Worm (Caenorhabditis elegans): ENCODE data around the gene K05G3.1.

The K05G3.1 gene

ce11 chrX:16527815-16528214, 26.7 kb downstream of the K05G3.1 start:
- TF ChIP-seq hmg-4 (GFP tag; optimal IDR thresholded peaks at IDR 0.05) (no peak), hmbx-1 (tag; optimal IDR thresholded peaks at IDR 0.05) (no peak), tbx-11 (GFP tag; IDR thresholded peaks at IDR 0.05) (no peak), tbx-37 (GFP tag; conservative IDR thresholded peaks at IDR 0.05) (no peak), ceh-13 (GFP tag; optimal IDR thresholded peaks at IDR 0.05) (no peak)

- no peak for TF ChIP-seq ets-7 (tag; optimal IDR thresholded peaks at IDR 0.05)
- TF ChIP-seq hmg-4 (GFP tag; optimal IDR thresholded peaks at IDR 0.05): no peak
Observed at ce11 chrX:16529937-16530336, 28.8 kb downstream of the K05G3.1 start.

ce11 chrX:16530455-16530854, 29.3 kb downstream of the K05G3.1 start:
- TF ChIP-seq ama-1 (optimal IDR thresholded peaks at IDR 0.05): no peak
- TF ChIP-seq tra-4 (tag; optimal IDR thresholded peaks at IDR 0.05): no peak
- no peak for TF ChIP-seq ceh-13 (GFP tag; optimal IDR thresholded peaks at IDR 0.05)
- TF ChIP-seq tbx-37 (GFP tag; conservative IDR thresholded peaks at IDR 0.05): no peak
- TF ChIP-seq aly-1 (tag; optimal IDR thresholded peaks at IDR 0.05): no peak
- TF ChIP-seq scrt-1 (GFP tag; IDR thresholded peaks at IDR 0.05): no peak
- TF ChIP-seq ceh-36 (tag; optimal IDR thresholded peaks at IDR 0.05): no peak

- TF ChIP-seq B0310.2 (tag; optimal IDR thresholded peaks at IDR 0.05) (no peak), hmbx-1 (tag; optimal IDR thresholded peaks at IDR 0.05) (no peak), F13C5.2 (tag; optimal IDR thresholded peaks at IDR 0.05) (no peak), scrt-1 (GFP tag; IDR thresholded peaks at IDR 0.05) (no peak), aly-1 (tag; optimal IDR thresholded peaks at IDR 0.05) (no peak), ceh-13 (GFP tag; optimal IDR thresholded peaks at IDR 0.05) (no peak), hnd-1 (tag; optimal IDR thresholded peaks at IDR 0.05) (no peak), flt-1 (GFP tag; IDR thresholded peaks at IDR 0.05) (no peak), tra-4 (tag; optimal IDR thresholded peaks at IDR 0.05) (no peak), tbx-37 (GFP tag; conservative IDR thresholded peaks at IDR 0.05) (no peak), hmg-4 (GFP tag; optimal IDR thresholded peaks at IDR 0.05) (no peak), pes-1 (GFP tag; IDR thresholded peaks at IDR 0.05) (no peak), ama-1 (optimal IDR thresholded peaks at IDR 0.05) (no peak), tbx-11 (GFP tag; IDR thresholded peaks at IDR 0.05) (no peak), sea-1 (GFP tag; conservative IDR thresholded peaks at IDR 0.05) (no peak), ets-7 (tag; optimal IDR thresholded peaks at IDR 0.05) (no peak), ceh-36 (tag; optimal IDR thresholded peaks at IDR 0.05) (no peak)
Observed at ce11 chrX:16532513-16532912, 31.4 kb downstream of the K05G3.1 start.

- TF ChIP-seq F13C5.2 (tag; optimal IDR thresholded peaks at IDR 0.05) (no peak), scrt-1 (GFP tag; IDR thresholded peaks at IDR 0.05) (no peak), tbx-11 (GFP tag; IDR thresholded peaks at IDR 0.05) (no peak)
Observed at ce11 chrX:16533860-16534259, 32.7 kb downstream of the K05G3.1 start.

ce11 chrX:16534564-16534963, 33.4 kb downstream of the K05G3.1 start:
- no peak for TF ChIP-seq tbx-37 (GFP tag; conservative IDR thresholded peaks at IDR 0.05)
- TF ChIP-seq sea-1 (GFP tag; conservative IDR thresholded peaks at IDR 0.05): no peak
- TF ChIP-seq ceh-13 (GFP tag; optimal IDR thresholded peaks at IDR 0.05): no peak

ce11 chrX:16535192-16535591, 34.1 kb downstream of the K05G3.1 start:
- no peak for TF ChIP-seq flt-1 (GFP tag; IDR thresholded peaks at IDR 0.05)
- TF ChIP-seq tbx-11 (GFP tag; IDR thresholded peaks at IDR 0.05): no peak

ce11 chrX:16536230-16536940, 35.3 kb downstream of the K05G3.1 start, which contains the start of gene pat-9:
TSS of gene pat-9 (plus strand) at chrX:16536890.
- TF ChIP-seq scrt-1 (GFP tag; IDR thresholded peaks at IDR 0.05) (no peak), tra-4 (tag; optimal IDR thresholded peaks at IDR 0.05) (no peak), flt-1 (GFP tag; IDR thresholded peaks at IDR 0.05) (no peak), hnd-1 (tag; optimal IDR thresholded peaks at IDR 0.05) (no peak), tbx-37 (GFP tag; conservative IDR thresholded peaks at IDR 0.05) (no peak), pes-1 (GFP tag; IDR thresholded peaks at IDR 0.05) (no peak), sea-1 (GFP tag; conservative IDR thresholded peaks at IDR 0.05) (no peak), F13C5.2 (tag; optimal IDR thresholded peaks at IDR 0.05) (no peak), tbx-11 (GFP tag; IDR thresholded peaks at IDR 0.05) (no peak), hmbx-1 (tag; optimal IDR thresholded peaks at IDR 0.05) (no peak), ceh-36 (tag; optimal IDR thresholded peaks at IDR 0.05) (no peak), B0310.2 (tag; optimal IDR thresholded peaks at IDR 0.05) (no peak), hmg-4 (GFP tag; optimal IDR thresholded peaks at IDR 0.05) (no peak), ama-1 (optimal IDR thresholded peaks at IDR 0.05) (no peak), ceh-13 (GFP tag; optimal IDR thresholded peaks at IDR 0.05) (no peak), aly-1 (tag; optimal IDR thresholded peaks at IDR 0.05) (no peak), ets-7 (tag; optimal IDR thresholded peaks at IDR 0.05) (no peak)

ce11 chrX:16540374-16540773, 39.2 kb downstream of the K05G3.1 start, which contains the start of gene osm-1:
TSS of gene osm-1 (plus strand) at chrX:16540674.
- TF ChIP-seq pes-1 (GFP tag; IDR thresholded peaks at IDR 0.05) (no peak), tbx-11 (GFP tag; IDR thresholded peaks at IDR 0.05) (no peak), flt-1 (GFP tag; IDR thresholded peaks at IDR 0.05) (no peak), aly-1 (tag; optimal IDR thresholded peaks at IDR 0.05) (no peak)

Data from whole organism, early embryonic.